Fruit fly (Drosophila melanogaster) Kc167 (cell line): ENCODE results near the gene Nckx30C.

Experiments used
- Myc ChIP-seq: fragments of >200 bp; optimal IDR thresholded peaks from 2 replicates; lab custom pipeline; 2017; ENCODE audit warnings: missing external identifiers
- Sin3A ChIP-seq: fragments of >200 bp; optimal IDR thresholded peaks from 2 replicates; lab custom pipeline; 2018; ENCODE audit warnings: missing external identifiers
- h ChIP-seq: fragments of >200 bp; optimal IDR thresholded peaks from 3 replicates; lab custom pipeline; 2018; ENCODE audit warnings: missing external identifiers
- insv ChIP-seq: fragments of >200 bp; optimal IDR thresholded peaks from 3 replicates; lab custom pipeline; 2018; ENCODE audit warnings: missing external identifiers
- psq ChIP-seq: fragments of >200 bp; optimal IDR thresholded peaks from 2 replicates; lab custom pipeline; 2017; ENCODE audit warnings: missing external identifiers
- ttk ChIP-seq: sonication (Bioruptor generic); optimal IDR thresholded peaks from 2 replicates; lab custom pipeline; 2017; ENCODE audit warnings: missing external identifiers

The Nckx30C gene

DNA sequence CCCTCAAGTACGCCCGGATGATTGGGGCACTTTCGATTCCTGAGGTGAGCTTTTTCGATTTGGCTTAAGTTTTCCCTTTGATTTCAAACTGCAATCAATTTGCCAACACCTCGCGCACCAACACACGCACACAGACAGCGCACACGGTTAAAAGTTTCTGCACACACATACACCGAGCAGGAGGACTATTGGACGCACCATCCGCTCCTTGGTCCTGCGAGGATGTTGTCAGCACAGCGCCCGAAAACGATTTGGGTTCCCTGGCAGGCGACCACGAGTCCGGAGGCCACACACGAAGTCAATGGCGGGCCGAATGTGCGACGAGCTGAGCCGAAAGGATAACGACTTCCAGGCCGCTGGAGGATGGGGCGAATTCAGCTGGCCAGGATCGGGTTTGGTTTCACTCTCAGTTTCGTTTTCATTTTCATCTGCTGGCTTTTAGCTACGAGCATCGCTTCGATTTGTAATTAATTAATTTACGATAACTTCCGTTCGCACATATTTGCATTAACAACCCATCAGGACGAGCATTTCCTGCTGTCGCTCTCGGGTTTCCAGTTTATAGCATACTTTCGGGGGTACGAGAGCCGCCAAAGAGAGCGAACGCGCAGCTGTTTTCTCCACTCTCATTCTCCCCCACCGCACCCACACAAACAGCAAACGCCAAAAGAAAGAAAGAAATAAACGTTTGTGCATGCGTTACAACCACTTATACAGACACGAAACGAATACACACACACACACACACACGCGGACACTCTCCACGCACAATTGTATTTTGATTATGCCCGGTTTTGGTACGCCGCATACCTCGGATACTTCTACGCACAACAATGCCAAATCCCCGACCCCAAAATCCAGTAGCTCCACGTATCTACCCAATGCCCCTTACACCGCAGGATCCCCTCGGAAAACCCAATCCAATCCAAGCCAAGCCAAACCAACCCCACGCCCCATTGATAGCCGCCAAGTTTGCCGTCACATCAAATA is at the start of gene Nckx30C:
Gene Nckx30C, minus strand, starts transcription at position 260 of the 990 bp plus-strand sequence.
- TF ChIP-seq Myc (no peak), h (lab: Kevin White, UChicago) (no peak), psq (lab: Kevin White, UChicago) (no peak), insv (no peak), Sin3A (no peak), ttk (lab: Kevin White, UChicago) (no peak)

dm6 chr2L:9792945-9793344 is 46.6 kb upstream of the Nckx30C start, which contains the start of gene CG13123:
CG13123 (minus strand) TSS chr2L:9793107.
- TF ChIP-seq Sin3A: no peak
- TF ChIP-seq ttk (lab: Kevin White, UChicago): no peak
- no peak for TF ChIP-seq psq (lab: Kevin White, UChicago)
- no peak for TF ChIP-seq insv
- TF ChIP-seq Myc: no peak
- no peak for TF ChIP-seq h (lab: Kevin White, UChicago)

DNA sequence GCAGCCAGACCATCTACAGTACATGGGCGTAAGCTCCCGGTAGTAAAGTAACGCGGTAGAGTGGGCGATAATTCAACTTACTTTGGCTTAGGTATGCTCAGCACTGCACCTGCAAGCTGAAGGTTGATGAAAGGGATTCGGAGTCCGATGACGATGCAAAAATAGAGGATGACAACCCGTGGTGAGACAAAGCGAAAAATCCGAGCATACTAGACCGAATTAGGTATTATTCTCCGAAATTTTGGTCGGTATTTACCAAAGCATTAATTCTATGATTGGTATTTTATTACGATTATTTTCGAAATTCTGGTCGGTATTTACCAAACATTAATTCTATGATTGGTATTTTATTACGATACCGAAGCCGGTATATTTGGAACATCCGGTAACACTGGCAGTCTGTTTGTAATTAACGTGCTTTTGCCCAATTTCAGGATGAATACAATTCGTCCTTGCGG is 44.3 kb upstream of the Nckx30C start, which contains the start of gene CG4036:
Gene CG4036, plus strand, starts transcription at position 348 of the 458 bp plus-strand sequence.
- TF ChIP-seq Sin3A (no peak), insv (no peak), psq (lab: Kevin White, UChicago) (no peak), h (lab: Kevin White, UChicago) (no peak), ttk (lab: Kevin White, UChicago) (no peak), Myc (no peak)

DNA sequence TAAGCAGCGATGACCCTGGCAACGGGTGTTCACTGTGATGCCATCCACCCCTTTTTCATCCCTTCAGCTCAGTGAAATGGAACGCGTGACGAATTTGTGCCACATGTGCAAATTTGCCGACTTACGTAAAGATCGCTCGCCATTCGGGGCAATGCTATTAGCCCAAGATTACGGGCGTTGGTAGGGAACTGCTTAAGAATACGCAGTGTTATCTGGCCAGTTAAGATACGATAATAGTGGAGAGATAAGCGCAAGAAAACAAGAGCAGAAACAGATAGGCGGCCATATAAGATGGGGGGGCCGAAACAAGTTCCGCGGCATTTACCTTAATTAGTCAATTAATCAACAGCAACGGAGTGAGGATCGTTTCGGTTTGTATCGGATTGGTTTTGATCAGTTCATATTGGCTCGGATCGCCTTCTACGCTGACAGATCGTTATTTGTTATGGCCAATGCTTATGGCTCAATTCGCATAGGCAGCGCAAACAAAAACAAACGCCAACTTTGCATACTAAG is 39.7 kb upstream of the Nckx30C start:
- TF ChIP-seq ttk (lab: Kevin White, UChicago): no peak
- TF ChIP-seq Sin3A: no peak
- TF ChIP-seq Myc: no peak
- TF ChIP-seq psq (lab: Kevin White, UChicago): no peak
- TF ChIP-seq h (lab: Kevin White, UChicago): no peak
- no peak for TF ChIP-seq insv

dm6 chr2L:9784468-9784867 is 38.2 kb upstream of the Nckx30C start:
- TF ChIP-seq ttk (lab: Kevin White, UChicago) (no peak), insv (no peak), Sin3A (no peak), Myc (no peak)

DNA sequence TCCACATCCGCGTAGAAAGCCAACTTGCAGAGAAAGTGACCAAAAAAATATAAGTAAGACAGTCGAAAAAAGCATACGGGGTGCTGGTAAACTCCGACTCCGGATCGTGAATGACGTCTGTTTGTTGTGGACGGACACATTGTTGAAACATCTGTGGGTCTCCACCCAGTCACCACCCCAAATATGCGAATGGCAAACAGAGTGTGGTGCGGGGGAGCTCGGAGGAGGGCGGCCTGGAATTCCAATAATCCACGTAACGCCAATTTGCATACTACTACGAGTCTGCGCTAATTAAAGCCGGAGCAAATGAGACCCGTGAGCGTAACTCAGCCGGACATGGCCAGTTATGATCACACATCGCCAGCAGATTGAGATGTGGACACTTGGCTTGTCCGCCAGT is 36.8 kb upstream of the Nckx30C start:
- no peak for TF ChIP-seq insv
- TF ChIP-seq Sin3A: no peak
- TF ChIP-seq Myc: no peak
- TF ChIP-seq h (lab: Kevin White, UChicago): no peak
- TF ChIP-seq psq (lab: Kevin White, UChicago): no peak
- no peak for TF ChIP-seq ttk (lab: Kevin White, UChicago)

DNA sequence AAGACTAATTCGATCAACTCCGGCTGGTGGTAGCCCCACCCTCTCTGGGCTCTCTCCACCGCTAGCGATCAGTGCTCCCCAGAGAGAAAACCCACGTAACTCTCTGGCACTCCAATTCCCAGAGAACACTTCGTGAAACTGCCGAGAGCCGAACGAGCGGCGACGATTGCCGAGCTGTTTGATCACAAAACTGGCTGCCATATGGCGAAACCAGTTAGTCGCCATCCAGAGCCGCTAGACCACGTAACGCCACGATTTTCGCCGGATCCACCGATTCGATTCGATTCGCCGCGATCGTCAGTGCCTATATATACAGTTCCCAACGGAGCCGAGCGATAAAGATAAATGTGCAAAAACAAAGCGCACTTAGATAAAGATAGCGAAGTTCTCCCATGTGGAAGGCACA is 35.9 kb upstream of the Nckx30C start, which contains the start of gene IP3K1:
Gene IP3K1, plus strand, starts transcription at position 209 of the 406 bp plus-strand sequence.
- no peak for TF ChIP-seq psq (lab: Kevin White, UChicago)
- no peak for TF ChIP-seq Myc
- no peak for TF ChIP-seq Sin3A
- TF ChIP-seq insv: no peak
- no peak for TF ChIP-seq h (lab: Kevin White, UChicago)
- TF ChIP-seq ttk (lab: Kevin White, UChicago): no peak

DNA sequence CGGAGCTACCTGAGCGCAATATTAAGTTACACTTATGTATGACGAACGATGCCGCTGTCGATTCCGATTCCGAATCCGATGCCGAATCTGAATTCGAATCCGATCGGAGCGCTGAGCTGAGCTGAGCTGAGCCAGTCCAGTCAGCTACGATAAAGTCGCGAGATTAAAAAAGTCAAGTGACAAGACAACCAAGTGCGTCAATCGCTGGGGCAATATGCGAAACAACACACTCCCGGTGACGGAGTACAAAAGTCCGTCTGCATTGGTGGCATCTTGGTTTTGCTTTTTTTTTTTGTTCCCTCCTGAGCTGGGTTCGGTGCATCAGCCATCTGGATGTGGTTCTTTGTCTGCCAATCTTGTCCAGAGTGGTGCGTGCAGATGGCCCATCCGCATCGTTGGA is 33.5 kb upstream of the Nckx30C start:
- TF ChIP-seq ttk (lab: Kevin White, UChicago) (no peak), h (lab: Kevin White, UChicago) (no peak), Myc (no peak), psq (lab: Kevin White, UChicago) (no peak)

DNA sequence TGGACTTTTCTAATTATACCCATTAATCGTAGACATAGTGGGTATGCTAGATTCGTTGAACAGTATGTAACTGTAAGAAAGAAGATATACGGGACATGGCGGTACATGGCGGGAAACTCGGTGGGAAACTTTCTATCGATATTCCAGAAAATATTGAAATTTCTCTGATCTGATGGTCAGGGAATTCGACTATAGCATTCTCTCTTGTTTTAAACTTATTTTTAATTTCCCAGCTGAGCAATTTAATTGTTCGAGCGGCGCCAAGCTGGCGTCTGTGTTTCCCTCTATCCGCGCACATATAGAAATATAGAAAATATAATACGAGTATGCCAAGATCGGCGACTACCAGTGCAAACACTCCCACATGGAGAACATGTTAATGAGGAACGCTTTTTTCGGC is 32.9 kb upstream of the Nckx30C start:
- TF ChIP-seq Sin3A (no peak), h (lab: Kevin White, UChicago) (no peak), insv (no peak), psq (lab: Kevin White, UChicago) (no peak), Myc (no peak), ttk (lab: Kevin White, UChicago) (no peak)

dm6 chr2L:9778416-9778815 is 32.1 kb upstream of the Nckx30C start:
- TF ChIP-seq psq (lab: Kevin White, UChicago): no peak
- TF ChIP-seq Sin3A: no peak
- TF ChIP-seq ttk (lab: Kevin White, UChicago): no peak
- no peak for TF ChIP-seq Myc
- no peak for TF ChIP-seq h (lab: Kevin White, UChicago)
- TF ChIP-seq insv: no peak

dm6 chr2L:9777927-9778326 is 31.6 kb upstream of the Nckx30C start:
- no peak for TF ChIP-seq Myc
- TF ChIP-seq h (lab: Kevin White, UChicago): no peak
- TF ChIP-seq Sin3A: no peak
- no peak for TF ChIP-seq insv
- TF ChIP-seq ttk (lab: Kevin White, UChicago): no peak
- TF ChIP-seq psq (lab: Kevin White, UChicago): no peak

dm6 chr2L:9774980-9775628 is 28.8 kb upstream of the Nckx30C start, which contains the start of the genes ppk11 and ppk16:
ppk11 (minus strand) TSS chr2L:9775030.
ppk16 (minus strand) TSS chr2L:9775030.
- TF ChIP-seq ttk (lab: Kevin White, UChicago) (no peak), psq (lab: Kevin White, UChicago) (no peak), Sin3A (no peak), Myc (no peak), h (lab: Kevin White, UChicago) (no peak), insv (no peak)
